Comparison of ENCODE assay signal across 1 fruit fly cellular context in the genomic region with DNA sequence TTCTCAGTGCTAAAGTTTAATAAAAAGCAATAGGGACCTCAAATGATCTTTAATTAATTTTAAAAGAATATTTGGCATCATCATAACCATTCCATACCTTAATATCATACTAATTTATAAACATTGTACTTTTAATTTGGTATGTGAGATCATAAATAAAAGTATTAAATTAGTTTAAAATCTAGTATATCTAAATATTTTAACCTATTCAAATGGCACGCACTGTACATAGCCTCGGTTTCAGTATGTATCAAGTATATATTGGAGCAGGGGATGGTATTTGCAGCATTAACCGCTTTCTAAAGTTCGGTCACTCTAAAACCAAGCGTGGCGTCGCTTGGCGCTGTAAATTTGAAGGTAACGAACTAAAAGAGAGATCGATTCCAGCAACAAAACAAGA.
TF ChIP-seq lines count a peak whose summit lies in the region.

Gene pav, plus strand, starts transcription at position 307 of the 400 bp plus-strand sequence.

TF ChIP-seq in whole organism, embryonic, 481 proteins besides CTCF, POLR2A, EP300 and RAD21 (continued from another document and continues in another):
- TF ChIP-seq CG8388 (GFP tag; optimal IDR thresholded peaks at IDR 0.05; lab: Kevin White, UChicago) (no peak), Bgb (GFP tag; IDR thresholded peaks at IDR 0.05; lab: Robert Waterston, UW; ENCODE audit: partially characterized antibody) (no peak), CG4617 (GFP tag; optimal IDR thresholded peaks at IDR 0.05; lab: Kevin White, UChicago; ENCODE audit: borderline replicate concordance) (peak; percentile 31), dan (GFP tag; IDR thresholded peaks at IDR 0.05; lab: Robert Waterston, UW) (no peak), her (GFP tag; optimal IDR thresholded peaks at IDR 0.05; lab: Kevin White, UChicago) (no peak), CG11247 (GFP tag; IDR thresholded peaks at IDR 0.05; lab: Robert Waterston, UW) (no peak), Rx (GFP tag; IDR thresholded peaks at IDR 0.05; lab: Robert Waterston, UW) (peak; percentile 8; the same call in 1 of the 2 replicates), CG17829 (tag; optimal IDR thresholded peaks at IDR 0.05; lab: Kevin White, UChicago) (peak; percentile 62), C15 (GFP tag; IDR thresholded peaks at IDR 0.05; lab: Robert Waterston, UW) (no peak), hkb (optimal IDR thresholded peaks at IDR 0.05; lab: Kevin White, UChicago) (no peak), hkb (GFP tag; IDR thresholded peaks at IDR 0.05; lab: Robert Waterston, UW) (peak; percentile 65), Xrp1 (GFP tag; IDR thresholded peaks at IDR 0.05; lab: Robert Waterston, UW) (peak; percentile 59; the same call in 1 of the 2 replicates), da (GFP tag; optimal IDR thresholded peaks at IDR 0.05; lab: Kevin White, UChicago) (no peak), onecut (GFP tag; IDR thresholded peaks at IDR 0.05; lab: Robert Waterston, UW) (peak; percentile 24; the same call in 1 of the 2 replicates), slp2 (GFP tag; optimal IDR thresholded peaks at IDR 0.05; lab: Kevin White, UChicago) (no peak), CG8089 (GFP tag; optimal IDR thresholded peaks at IDR 0.05; lab: Kevin White, UChicago) (no peak), HLH3B (GFP tag; IDR thresholded peaks at IDR 0.05; lab: Robert Waterston, UW) (no peak), dmrt11E (tag; optimal IDR thresholded peaks at IDR 0.05; lab: Kevin White, UChicago) (peak; percentile 35), Tbp (GFP tag; optimal IDR thresholded peaks at IDR 0.05; lab: Kevin White, UChicago) (no peak), Asciz (GFP tag; optimal IDR thresholded peaks at IDR 0.05; lab: Kevin White, UChicago) (no peak), sisA (GFP tag; IDR thresholded peaks at IDR 0.05; lab: Robert Waterston, UW) (0 out of 2 replicates have a peak, but pooled peaks have one; percentile 33), Max (GFP tag; optimal IDR thresholded peaks at IDR 0.05; lab: Kevin White, UChicago) (peak; percentile 27), CG3847 (GFP tag; IDR thresholded peaks at IDR 0.05; lab: Robert Waterston, UW) (peak; percentile 63; the same call in 1 of the 2 replicates), CG6254 (GFP tag; optimal IDR thresholded peaks at IDR 0.05; lab: Kevin White, UChicago) (no peak), ATbp (GFP tag; optimal IDR thresholded peaks at IDR 0.05; lab: Kevin White, UChicago) (no peak), lbe (GFP tag; optimal IDR thresholded peaks at IDR 0.05; lab: Kevin White, UChicago) (no peak), hth (optimal IDR thresholded peaks at IDR 0.05; lab: Kevin White, UChicago) (no peak), MTF-1 (GFP tag; optimal IDR thresholded peaks at IDR 0.05; lab: Kevin White, UChicago; ENCODE audit: borderline replicate concordance) (no peak), zfh1 (GFP tag; IDR thresholded peaks at IDR 0.05; lab: Robert Waterston, UW) (no peak), chif (GFP tag; optimal IDR thresholded peaks at IDR 0.05; lab: Kevin White, UChicago) (no peak), ftz-f1 (GFP tag; optimal IDR thresholded peaks at IDR 0.05; lab: Kevin White, UChicago) (peak; percentile 46), Hmr (GFP tag; optimal IDR thresholded peaks at IDR 0.05; lab: Kevin White, UChicago) (no peak), D19B (GFP tag; optimal IDR thresholded peaks at IDR 0.05; lab: Kevin White, UChicago) (peak; percentile 86), ap (GFP tag; IDR thresholded peaks at IDR 0.05; lab: Robert Waterston, UW) (no peak), aop (GFP tag; IDR thresholded peaks at IDR 0.05; lab: Robert Waterston, UW) (no peak), Mrtf (GFP tag; IDR thresholded peaks at IDR 0.05; lab: Robert Waterston, UW) (no peak), peb (GFP tag; IDR thresholded peaks at IDR 0.05; lab: Robert Waterston, UW) (no peak), Hmx (GFP tag; optimal IDR thresholded peaks at IDR 0.05; lab: Kevin White, UChicago) (no peak), Hr51 (GFP tag; optimal IDR thresholded peaks at IDR 0.05; lab: Kevin White, UChicago) (no peak), otp (GFP tag; IDR thresholded peaks at IDR 0.05; lab: Robert Waterston, UW) (no peak; the same call in 2 of the 3 replicates), D (optimal IDR thresholded peaks at IDR 0.05; lab: Kevin White, UChicago) (no peak), D (GFP tag; optimal IDR thresholded peaks at IDR 0.05; lab: Kevin White, UChicago) (no peak), az2 (GFP tag; optimal IDR thresholded peaks at IDR 0.05; lab: Kevin White, UChicago) (peak; percentile 1), CG6175 (GFP tag; IDR thresholded peaks at IDR 0.05; lab: Robert Waterston, UW) (no peak), fd96Cb (tag; optimal IDR thresholded peaks at IDR 0.05; lab: Kevin White, UChicago) (peak; percentile 44), kni (GFP tag; optimal IDR thresholded peaks at IDR 0.05; lab: Kevin White, UChicago) (no peak), CG2712 (tag; optimal IDR thresholded peaks at IDR 0.05; lab: Kevin White, UChicago) (peak; percentile 71), Side (GFP tag; optimal IDR thresholded peaks at IDR 0.05; lab: Kevin White, UChicago) (no peak), zen (tag; optimal IDR thresholded peaks at IDR 0.05; lab: Kevin White, UChicago) (peak; percentile 48), Gsc (GFP tag; IDR thresholded peaks at IDR 0.05; lab: Robert Waterston, UW) (no peak), Hsf (GFP tag; optimal IDR thresholded peaks at IDR 0.05; lab: Kevin White, UChicago) (no peak), CG10654 (GFP tag; optimal IDR thresholded peaks at IDR 0.05; lab: Kevin White, UChicago) (no peak), Bteb2 (GFP tag; optimal IDR thresholded peaks at IDR 0.05; lab: Kevin White, UChicago) (no peak), wdn (GFP tag; IDR thresholded peaks at IDR 0.05; lab: Robert Waterston, UW) (no peak), Vsx1 (GFP tag; optimal IDR thresholded peaks at IDR 0.05; lab: Kevin White, UChicago) (no peak), Kr (GFP tag; optimal IDR thresholded peaks at IDR 0.05; lab: Kevin White, UChicago) (no peak), CG15073 (GFP tag; optimal IDR thresholded peaks at IDR 0.05; lab: Kevin White, UChicago) (no peak), ash1 (GFP tag; optimal IDR thresholded peaks at IDR 0.05; lab: Kevin White, UChicago) (no peak), CG15696 (tag; optimal IDR thresholded peaks at IDR 0.05; lab: Kevin White, UChicago) (peak; percentile 11), Dll (GFP tag; IDR thresholded peaks at IDR 0.05; lab: Robert Waterston, UW; ENCODE audit: partially characterized antibody) (no peak), CG30403 (GFP tag; optimal IDR thresholded peaks at IDR 0.05; lab: Kevin White, UChicago) (peak; percentile 54), vnd (GFP tag; IDR thresholded peaks at IDR 0.05; lab: Robert Waterston, UW; ENCODE audit: partially characterized antibody) (no peak), bbx (GFP tag; IDR thresholded peaks at IDR 0.05; lab: Robert Waterston, UW; ENCODE audit: partially characterized antibody) (no peak), Oli (tag; optimal IDR thresholded peaks at IDR 0.05; lab: Kevin White, UChicago) (no peak), Usf (GFP tag; optimal IDR thresholded peaks at IDR 0.05; lab: Kevin White, UChicago) (no peak), CG13894 (tag; optimal IDR thresholded peaks at IDR 0.05; lab: Kevin White, UChicago) (no peak), Dip2 (GFP tag; IDR thresholded peaks at IDR 0.05; lab: Robert Waterston, UW) (no peak), ranshi (GFP tag; IDR thresholded peaks at IDR 0.05; lab: Robert Waterston, UW) (peak; percentile 11; the same call in 1 of the 2 replicates), CG10462 (GFP tag; optimal IDR thresholded peaks at IDR 0.05; lab: Kevin White, UChicago) (no peak), CG11093 (GFP tag; IDR thresholded peaks at IDR 0.05; lab: Robert Waterston, UW) (no peak), CG13775 (GFP tag; optimal IDR thresholded peaks at IDR 0.05; lab: Kevin White, UChicago) (peak; percentile 30), CG12659 (GFP tag; optimal IDR thresholded peaks at IDR 0.05; lab: Kevin White, UChicago) (no peak), unpg (GFP tag; optimal IDR thresholded peaks at IDR 0.05; lab: Kevin White, UChicago) (no peak), Ets97D (GFP tag; optimal IDR thresholded peaks at IDR 0.05; lab: Kevin White, UChicago) (peak; percentile 42), dysf (GFP tag; IDR thresholded peaks at IDR 0.05; lab: Robert Waterston, UW) (peak; percentile 70; the same call in 2 of the 3 replicates), Six4 (GFP tag; optimal IDR thresholded peaks at IDR 0.05; lab: Kevin White, UChicago) (no peak), CG15479 (GFP tag; optimal IDR thresholded peaks at IDR 0.05; lab: Kevin White, UChicago) (no peak), dpn (GFP tag; optimal IDR thresholded peaks at IDR 0.05; lab: Kevin White, UChicago) (peak in 1 of 2 experiments; percentile 55), CG8765 (GFP tag; IDR thresholded peaks at IDR 0.05; lab: Robert Waterston, UW) (no peak), row (GFP tag; IDR thresholded peaks at IDR 0.05; lab: Robert Waterston, UW) (peak; percentile 82), Abd-B (GFP tag; optimal IDR thresholded peaks at IDR 0.05; lab: Kevin White, UChicago) (peak; percentile 4), CG13624 (GFP tag; optimal IDR thresholded peaks at IDR 0.05; lab: Kevin White, UChicago) (no peak), crp (GFP tag; optimal IDR thresholded peaks at IDR 0.05; lab: Kevin White, UChicago) (peak in 1 of 2 experiments; percentile 0), crc (GFP tag; optimal IDR thresholded peaks at IDR 0.05; lab: Kevin White, UChicago) (no peak), CG42726 (GFP tag; IDR thresholded peaks at IDR 0.05; lab: Robert Waterston, UW; ENCODE audit: partially characterized antibody) (no peak), CG17186 (GFP tag; optimal IDR thresholded peaks at IDR 0.05; lab: Kevin White, UChicago) (no peak), shn (GFP tag; optimal IDR thresholded peaks at IDR 0.05; lab: Kevin White, UChicago) (no peak), Opbp (GFP tag; IDR thresholded peaks at IDR 0.05; lab: Robert Waterston, UW; ENCODE audit: partially characterized antibody) (0 out of 3 replicates have a peak, but pooled peaks have one; percentile 6), tio (GFP tag; optimal IDR thresholded peaks at IDR 0.05; lab: Kevin White, UChicago) (no peak), rib (GFP tag; IDR thresholded peaks at IDR 0.05; lab: Robert Waterston, UW) (no peak), CG10543 (GFP tag; optimal IDR thresholded peaks at IDR 0.05; lab: Kevin White, UChicago) (no peak), CG3065 (GFP tag; optimal IDR thresholded peaks at IDR 0.05; lab: Kevin White, UChicago) (no peak), h (optimal IDR thresholded peaks at IDR 0.05; lab: Kevin White, UChicago) (no peak), CG4360 (GFP tag; IDR thresholded peaks at IDR 0.05; lab: Robert Waterston, UW) (no peak), tap (tag; optimal IDR thresholded peaks at IDR 0.05; lab: Kevin White, UChicago) (no peak), ac (GFP tag; optimal IDR thresholded peaks at IDR 0.05; lab: Kevin White, UChicago) (no peak), tgo (GFP tag; IDR thresholded peaks at IDR 0.05; lab: Robert Waterston, UW) (peak; percentile 30; the same call in 1 of the 3 replicates), HLH4C (GFP tag; IDR thresholded peaks at IDR 0.05; lab: Robert Waterston, UW; ENCODE audit: partially characterized antibody) (no peak), CG30431 (GFP tag; optimal IDR thresholded peaks at IDR 0.05; lab: Kevin White, UChicago) (no peak), scrt (GFP tag; optimal IDR thresholded peaks at IDR 0.05; lab: Kevin White, UChicago) (no peak), CG7839 (tag; optimal IDR thresholded peaks at IDR 0.05; lab: Kevin White, UChicago) (no peak), CG2116 (GFP tag; optimal IDR thresholded peaks at IDR 0.05; lab: Kevin White, UChicago) (peak; percentile 4), Dp (GFP tag; optimal IDR thresholded peaks at IDR 0.05; lab: Kevin White, UChicago) (peak; percentile 92), Ptx1 (GFP tag; IDR thresholded peaks at IDR 0.05; lab: Robert Waterston, UW) (peak; percentile 44; the same call in 1 of the 2 replicates), lola (GFP tag; optimal IDR thresholded peaks at IDR 0.05; lab: Kevin White, UChicago) (peak in 1 of 3 experiments; percentile 30), CoRest (tag; optimal IDR thresholded peaks at IDR 0.05; lab: Kevin White, UChicago) (peak; percentile 70), HLHmδ (GFP tag; optimal IDR thresholded peaks at IDR 0.05; lab: Kevin White, UChicago) (no peak), cato (GFP tag; optimal IDR thresholded peaks at IDR 0.05; lab: Kevin White, UChicago; ENCODE audit: borderline replicate concordance) (no peak), Dad (GFP tag; optimal IDR thresholded peaks at IDR 0.05; lab: Kevin White, UChicago) (no peak), Nf-YB (GFP tag; optimal IDR thresholded peaks at IDR 0.05; lab: Kevin White, UChicago) (no peak), CG31441 (GFP tag; IDR thresholded peaks at IDR 0.05; lab: Robert Waterston, UW) (no peak; the same call in 1 of the 2 replicates), Atf6 (GFP tag; IDR thresholded peaks at IDR 0.05; lab: Robert Waterston, UW) (peak; percentile 26; the same call in 1 of the 2 replicates), Nf-YA (GFP tag; IDR thresholded peaks at IDR 0.05; lab: Robert Waterston, UW) (no peak), PHDP (tag; optimal IDR thresholded peaks at IDR 0.05; lab: Kevin White, UChicago) (no peak), CG6813 (GFP tag; optimal IDR thresholded peaks at IDR 0.05; lab: Kevin White, UChicago) (no peak), Drgx (GFP tag; IDR thresholded peaks at IDR 0.05; lab: Robert Waterston, UW) (peak; percentile 54), knrl (GFP tag; IDR thresholded peaks at IDR 0.05; lab: Robert Waterston, UW; ENCODE audit: partially characterized antibody) (no peak; the same call in 2 of the 3 replicates), NC2α (GFP tag; optimal IDR thresholded peaks at IDR 0.05; lab: Kevin White, UChicago) (no peak), D19A (tag; optimal IDR thresholded peaks at IDR 0.05; lab: Kevin White, UChicago) (peak; percentile 61), Aef1 (GFP tag; IDR thresholded peaks at IDR 0.05; lab: Robert Waterston, UW) (no peak), Med (GFP tag; lab: Kevin White, UChicago) (no peak), ttk (GFP tag; IDR thresholded peaks at IDR 0.05; lab: Robert Waterston, UW) (no peak), pan (optimal IDR thresholded peaks at IDR 0.05; lab: Kevin White, UChicago) (no peak), pan (GFP tag; optimal IDR thresholded peaks at IDR 0.05 in 1 of 2, IDR thresholded peaks at IDR 0.05 in 1 of 2) (peak in 1 of 2 experiments; percentile 46), chinmo (GFP tag; IDR thresholded peaks at IDR 0.05; lab: Robert Waterston, UW; ENCODE audit: partially characterized antibody) (no peak), CG30020 (tag; optimal IDR thresholded peaks at IDR 0.05; lab: Kevin White, UChicago) (no peak), CG7372 (GFP tag; IDR thresholded peaks at IDR 0.05; lab: Robert Waterston, UW) (peak; percentile 58), sima (GFP tag; optimal IDR thresholded peaks at IDR 0.05; lab: Kevin White, UChicago) (no peak)
